Worm (Caenorhabditis elegans) whole organism, L4/young adult: ENCODE data around the gene gsp-1.

ENCODE experiments used
- W03F9.2 ChIP-seq: fragments of 150-350 bp; optimal IDR thresholded peaks from 2 replicates; lab custom pipeline; 2014; ENCODE audit warnings: missing biosample characterization, missing genetic modification characterization
- dao-5 ChIP-seq: sonication (generic microtip); optimal IDR thresholded peaks from 2 replicates; lab custom pipeline; 2016; ENCODE audit warnings: missing genotype, missing genetic modification characterization, moderate library complexity, missing compliant biosample characterization
- him-1 ChIP-seq: sonication (generic microtip); optimal IDR thresholded peaks from 2 replicates; lab custom pipeline; 2016; ENCODE audit warnings: missing genotype, missing genetic modification reagents, missing genetic modification characterization, missing compliant biosample characterization

The gsp-1 gene

DNA sequence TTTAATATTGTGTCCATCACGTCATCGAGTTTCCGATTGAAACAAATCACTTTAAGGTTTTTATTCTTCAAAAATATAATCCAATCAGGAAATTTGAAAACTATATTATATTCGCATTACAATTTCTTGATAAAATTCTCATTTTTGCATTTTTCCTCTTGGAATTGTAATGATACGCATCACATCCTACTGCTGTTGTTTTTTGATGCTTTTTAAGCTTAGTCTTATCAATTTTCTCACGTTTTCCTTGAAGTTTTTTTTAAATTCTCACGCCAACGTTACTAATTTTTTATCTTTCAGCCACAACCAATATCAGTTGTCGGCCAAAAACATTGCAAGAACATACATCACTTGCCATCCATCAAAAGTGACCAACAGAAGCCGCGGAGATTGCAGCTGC is at the start of gene gsp-1:
Gene gsp-1, plus strand, starts transcription at position 301 of the 400 bp plus-strand sequence.
- TF ChIP-seq dao-5 (no peak), him-1 (tag; lab: Kevin White, UChicago) (no peak), W03F9.2 (no peak)

DNA sequence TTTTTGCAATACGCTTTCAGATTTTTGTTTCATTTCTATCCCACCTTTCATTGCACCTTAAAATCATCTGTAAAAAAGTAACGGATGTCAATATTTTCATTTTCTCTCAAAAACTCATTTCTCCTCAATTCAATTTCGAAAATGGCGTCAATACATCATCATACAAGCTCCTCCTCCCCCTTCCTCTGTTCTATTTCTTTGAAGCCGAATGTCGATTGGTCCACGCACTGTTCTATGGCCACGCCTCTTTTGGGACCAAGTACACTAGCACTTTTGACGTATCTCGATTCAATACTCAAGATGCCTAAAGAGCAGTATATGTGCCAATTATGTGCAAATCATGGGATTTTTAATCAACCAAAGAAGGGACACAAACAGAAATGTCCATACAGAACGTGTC is 49.5 kb upstream of the gsp-1 start, which contains the start of gene mab-23:
Gene mab-23, plus strand, starts transcription at position 301 of the 400 bp plus-strand sequence.
- TF ChIP-seq W03F9.2: no peak
- TF ChIP-seq dao-5: no peak
- TF ChIP-seq him-1 (tag; lab: Kevin White, UChicago): no peak

ce11 chrV:10635722-10636121 is 46.5 kb upstream of the gsp-1 start, which contains the start of gene kvs-2:
kvs-2 (plus strand) TSS chrV:10636022.
- TF ChIP-seq him-1 (tag; lab: Kevin White, UChicago) (no peak), dao-5 (no peak), W03F9.2 (no peak)

ce11 chrV:10640977-10641376 is 41.2 kb upstream of the gsp-1 start:
- no peak for TF ChIP-seq dao-5
- TF ChIP-seq W03F9.2: no peak
- no peak for TF ChIP-seq him-1 (tag; lab: Kevin White, UChicago)

DNA sequence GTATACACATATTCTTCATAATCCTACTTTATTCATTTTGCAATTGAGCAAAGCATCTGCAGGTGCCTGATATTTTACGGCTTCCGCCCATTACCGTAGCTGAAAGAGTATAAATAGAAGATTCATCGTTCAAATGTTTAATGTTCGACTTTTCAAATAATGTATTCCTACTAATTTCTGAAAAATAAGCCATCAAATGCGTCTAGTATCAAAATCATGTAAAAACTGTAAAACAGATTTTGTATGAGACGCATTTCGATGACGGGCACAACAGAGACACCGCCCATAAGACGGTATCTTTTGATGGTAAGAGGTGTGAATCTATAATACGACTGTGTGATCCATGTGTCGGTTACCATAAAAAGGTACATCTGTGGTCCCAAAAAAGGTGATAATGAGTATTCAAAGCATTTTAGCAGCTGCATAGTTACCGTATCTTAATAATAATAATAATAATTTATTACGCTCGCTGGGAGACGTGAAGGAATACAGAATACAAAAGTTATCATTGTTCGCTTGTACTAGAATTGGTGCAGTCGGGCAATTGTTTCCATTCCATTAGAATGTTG is 35.1 kb upstream of the gsp-1 start, which contains the start of the genes C32C4.3 and C32C4.16:
Gene C32C4.3, minus strand, starts transcription at position 101 of the 569 bp plus-strand sequence.
Gene C32C4.16, plus strand, starts transcription at position 519 of the 569 bp plus-strand sequence.
- TF ChIP-seq him-1 (tag; lab: Kevin White, UChicago): no peak
- no peak for TF ChIP-seq dao-5
- no peak for TF ChIP-seq W03F9.2

DNA sequence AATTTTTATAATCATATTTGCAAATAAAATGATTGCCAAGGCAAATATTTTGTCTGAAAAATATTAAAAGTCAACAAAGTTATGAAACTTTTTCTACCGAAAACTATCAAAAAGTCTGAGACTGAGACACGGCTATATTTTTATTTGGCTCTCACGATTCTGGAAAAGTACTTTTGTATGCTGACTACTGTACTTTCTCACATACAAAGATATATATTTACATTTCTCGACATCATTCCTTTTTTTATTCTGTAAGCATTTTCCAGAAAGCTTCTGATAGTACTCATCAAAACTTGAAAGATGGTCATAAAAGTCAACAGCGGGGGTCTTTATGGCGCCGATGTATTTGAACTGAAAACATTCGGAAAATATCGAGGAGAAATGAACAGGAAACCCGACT is 34.1 kb upstream of the gsp-1 start, which contains the start of gene aqp-6:
Gene aqp-6, plus strand, starts transcription at position 301 of the 400 bp plus-strand sequence.
- TF ChIP-seq dao-5: no peak
- TF ChIP-seq W03F9.2: no peak
- no peak for TF ChIP-seq him-1 (tag; lab: Kevin White, UChicago)

DNA sequence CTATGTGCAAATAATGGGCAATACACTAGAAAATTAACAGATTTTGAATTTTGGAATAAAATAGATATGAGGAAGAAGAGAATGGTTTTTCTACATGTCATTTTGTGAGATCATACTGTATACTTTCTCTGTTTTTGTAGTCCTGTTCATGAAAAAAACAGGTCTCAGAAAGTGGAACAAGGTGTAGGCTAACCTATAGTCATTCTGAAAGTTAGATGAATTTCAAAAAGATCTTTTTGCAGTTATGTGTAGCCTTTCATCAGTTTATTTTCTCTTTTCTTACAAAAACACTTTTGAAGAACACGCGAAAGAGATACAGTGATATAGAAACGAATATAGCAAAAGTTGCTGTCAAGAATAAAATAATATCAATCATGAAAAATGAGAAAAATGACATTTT is 28.1 kb upstream of the gsp-1 start, which contains the start of gene ugt-35:
Gene ugt-35, minus strand, starts transcription at position 101 of the 400 bp plus-strand sequence.
- TF ChIP-seq dao-5: no peak
- TF ChIP-seq him-1 (tag; lab: Kevin White, UChicago): no peak
- TF ChIP-seq W03F9.2: no peak

ce11 chrV:10656958-10657357 is 25.3 kb upstream of the gsp-1 start, which contains the start of gene ugt-34:
ugt-34 (minus strand) TSS chrV:10656978.
- TF ChIP-seq dao-5: no peak
- no peak for TF ChIP-seq W03F9.2

DNA sequence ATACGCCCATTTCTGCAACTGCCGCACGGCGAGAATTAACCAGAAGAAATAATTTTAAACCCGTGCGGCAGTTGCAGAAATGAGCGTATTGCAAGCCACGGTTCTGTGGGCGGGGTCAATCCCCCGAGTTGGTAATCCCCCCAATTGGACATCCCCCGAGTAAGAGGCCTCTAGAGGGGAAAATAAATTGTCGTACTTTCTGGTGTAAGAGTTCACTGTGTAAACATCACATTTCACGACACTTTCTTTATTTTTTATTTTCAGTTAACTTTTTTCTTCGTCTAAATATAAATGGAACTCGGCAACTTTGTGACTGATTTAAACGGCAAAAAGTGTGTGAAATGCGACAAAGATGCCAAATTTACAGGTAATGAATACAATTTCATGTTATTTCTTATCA is 24.3 kb upstream of the gsp-1 start, which contains the start of gene tut-2:
Gene tut-2, plus strand, starts transcription at position 277 of the 400 bp plus-strand sequence.
- no peak for TF ChIP-seq W03F9.2
- TF ChIP-seq dao-5: no peak
- no peak for TF ChIP-seq him-1 (tag; lab: Kevin White, UChicago)

- TF ChIP-seq dao-5 (no peak), him-1 (tag; lab: Kevin White, UChicago) (no peak), W03F9.2 (no peak)
These were observed 22.9 kb upstream of the gsp-1 start for ce11 chrV:10659343-10659742.

DNA sequence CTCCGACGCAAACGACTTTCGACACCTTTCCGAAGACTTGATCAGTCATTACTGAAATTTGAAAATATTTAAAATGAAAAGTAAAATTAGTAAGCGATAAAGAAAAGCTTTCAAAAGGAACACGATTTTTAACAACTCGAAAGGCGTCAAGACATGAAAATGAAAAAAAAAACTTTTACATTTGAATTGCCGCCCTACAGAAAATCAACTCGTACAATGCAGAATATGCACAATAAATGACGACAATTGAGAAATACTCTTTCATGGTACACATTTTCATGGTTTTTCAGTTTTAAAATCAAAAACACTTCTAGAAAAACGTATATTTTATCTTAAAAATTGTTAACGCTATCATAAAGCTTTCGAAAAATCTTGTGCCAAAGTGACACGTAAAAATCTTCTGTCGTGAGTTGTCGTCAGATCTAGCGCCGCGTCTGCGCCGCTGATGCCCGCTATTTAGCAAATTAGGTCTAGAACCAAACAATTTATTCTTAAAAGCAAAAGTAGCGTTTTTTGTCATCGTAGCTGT is 20.7 kb upstream of the gsp-1 start, which contains the start of gene sqv-4:
Gene sqv-4, minus strand, starts transcription at position 51 of the 529 bp plus-strand sequence.
- TF ChIP-seq dao-5: no peak
- TF ChIP-seq W03F9.2: peak; percentile 32

ce11 chrV:10662000-10662399 is 20.2 kb upstream of the gsp-1 start:
- TF ChIP-seq dao-5 (no peak), him-1 (tag; lab: Kevin White, UChicago) (no peak), W03F9.2 (no peak)

ce11 chrV:10664271-10664670 is 18.0 kb upstream of the gsp-1 start:
- TF ChIP-seq W03F9.2 (no peak), him-1 (tag; lab: Kevin White, UChicago) (no peak), dao-5 (no peak)

ce11 chrV:10667284-10667683 is 14.9 kb upstream of the gsp-1 start, which contains the start of gene twk-12:
twk-12 (plus strand) TSS chrV:10667584.
- TF ChIP-seq him-1 (tag; lab: Kevin White, UChicago) (no peak), dao-5 (no peak), W03F9.2 (no peak)

ce11 chrV:10670817-10671216 is 11.4 kb upstream of the gsp-1 start:
- TF ChIP-seq him-1 (tag; lab: Kevin White, UChicago): no peak
- no peak for TF ChIP-seq W03F9.2
- no peak for TF ChIP-seq dao-5
